Fruit fly (Drosophila melanogaster) whole organism, embryonic: Measurements from ENCODE around the gene CG32369.

Source experiments
- B-H2 ChIP-seq: fragments of 200-800 bp; sonication (Bioruptor generic); optimal IDR thresholded peaks from 2 replicates; lab custom pipeline; 2018; ENCODE audit warnings: missing biosample characterization, mild to moderate bottlenecking, missing genetic modification characterization
- Blimp-1 ChIP-seq: fragments of 200-800 bp; sonication (Bioruptor generic); optimal IDR thresholded peaks from 3 replicates; lab custom pipeline; 2018; ENCODE audit warnings: missing biosample characterization, missing genetic modification characterization, mild to moderate bottlenecking, moderate library complexity, missing genetic modification reagents
- CG10147 ChIP-seq: fragments of 200-800 bp; sonication (Bioruptor generic); optimal IDR thresholded peaks from 2 replicates; lab custom pipeline; 2019; ENCODE audit warnings: missing biosample characterization, mild to moderate bottlenecking, missing genetic modification characterization, moderate library complexity
- CG10209 ChIP-seq: fragments of 200-800 bp; sonication (Bioruptor generic); optimal IDR thresholded peaks from 3 replicates; lab custom pipeline; 2017; ENCODE audit warnings: missing biosample characterization, mild to moderate bottlenecking, missing genetic modification characterization, missing genetic modification reagents
- CG10321 ChIP-seq: fragments of 200-800 bp; sonication (Bioruptor generic); IDR thresholded peaks from 2 replicates; pipeline ENCODE4 v1.3.6; 2022; ENCODE audit warnings: missing biosample characterization, missing genetic modification characterization
- CG11456 ChIP-seq: fragments of 200-800 bp; sonication (Bioruptor generic); IDR thresholded peaks from 3 replicates; pipeline ENCODE4 v1.3.6; 2022; ENCODE audit warnings: missing biosample characterization, missing genetic modification characterization
- CG12155 ChIP-seq: fragments of 200-800 bp; sonication (Bioruptor generic); optimal IDR thresholded peaks from 3 replicates; lab custom pipeline; 2016; ENCODE audit warnings: missing biosample characterization, missing genetic modification characterization
- CG12236 ChIP-seq: fragments of 200-800 bp; sonication (Bioruptor generic); optimal IDR thresholded peaks from 2 replicates; lab custom pipeline; 2016; ENCODE audit warnings: missing biosample characterization, missing genetic modification characterization
- CG12659 ChIP-seq: fragments of 200-800 bp; sonication (Bioruptor generic); optimal IDR thresholded peaks from 3 replicates; lab custom pipeline; 2017; ENCODE audit warnings: mild to moderate bottlenecking, missing biosample characterization, missing genetic modification reagents, missing genetic modification characterization
- CG13123 ChIP-seq: fragments of 200-800 bp; sonication (Bioruptor generic); optimal IDR thresholded peaks from 2 replicates; lab custom pipeline; 2016; ENCODE audit warnings: missing biosample characterization, missing genetic modification characterization
- CG17328 ChIP-seq: fragments of 200-800 bp; sonication (Bioruptor generic); IDR thresholded peaks from 2 replicates; pipeline ENCODE4 v1.3.6; 2022; ENCODE audit warnings: missing biosample characterization, missing genetic modification characterization
- CG17385 ChIP-seq: fragments of 200-800 bp; sonication (Bioruptor generic); optimal IDR thresholded peaks from 3 replicates; lab custom pipeline; 2018; ENCODE audit warnings: missing biosample characterization, mild to moderate bottlenecking, missing genetic modification characterization
- CG17829 ChIP-seq: fragments of 200-800 bp; optimal IDR thresholded peaks from 2 replicates; lab custom pipeline; 2019; ENCODE audit warnings: missing biosample characterization, mild to moderate bottlenecking, missing genetic modification characterization, moderate library complexity
- CG18262 ChIP-seq: fragments of 200-800 bp; optimal IDR thresholded peaks from 3 replicates; lab custom pipeline; 2019; ENCODE audit warnings: missing biosample characterization, mild to moderate bottlenecking, missing genetic modification characterization, moderate library complexity
- CG2712 ChIP-seq: fragments of 200-800 bp; optimal IDR thresholded peaks from 3 replicates; lab custom pipeline; 2019; ENCODE audit warnings: missing biosample characterization, mild to moderate bottlenecking, missing genetic modification characterization, moderate library complexity
- CG30431 ChIP-seq: fragments of 200-800 bp; sonication (Bioruptor generic); optimal IDR thresholded peaks from 2 replicates; lab custom pipeline; 2017; ENCODE audit warnings: missing biosample characterization, missing genetic modification characterization
- CG6791 ChIP-seq: fragments of 200-800 bp; sonication (Bioruptor generic); IDR thresholded peaks from 3 replicates; pipeline ENCODE4 v1.3.6; 2022; ENCODE audit warnings: missing biosample characterization, missing genetic modification characterization; ENCODE audit not compliant: partially characterized antibody
- CG8359 ChIP-seq: fragments of 200-800 bp; sonication (Bioruptor generic); optimal IDR thresholded peaks from 2 replicates; lab custom pipeline; 2017; ENCODE audit warnings: missing biosample characterization, mild to moderate bottlenecking, missing genetic modification characterization, borderline replicate concordance
- CG9437 ChIP-seq: fragments of 200-800 bp; sonication (Bioruptor generic); optimal IDR thresholded peaks from 2 replicates; lab custom pipeline; 2018; ENCODE audit warnings: missing biosample characterization, mild to moderate bottlenecking, missing genetic modification characterization
- CG9609 ChIP-seq: fragments of 200-800 bp; sonication (Bioruptor generic); optimal IDR thresholded peaks from 3 replicates; lab custom pipeline; 2016; ENCODE audit warnings: missing biosample characterization, missing genetic modification characterization
- CG9797 ChIP-seq: fragments of 200-800 bp; sonication (Bioruptor generic); optimal IDR thresholded peaks from 3 replicates; lab custom pipeline; 2018; ENCODE audit warnings: missing biosample characterization, mild to moderate bottlenecking, missing genetic modification characterization
- CTCF ChIP-seq: fragments of 200-800 bp; sonication (Bioruptor generic); optimal IDR thresholded peaks from 2 replicates; lab custom pipeline; 2017; ENCODE audit warnings: missing biosample characterization, mild to moderate bottlenecking, missing genetic modification characterization, moderate library complexity
- Dbx ChIP-seq: fragments of 200-800 bp; sonication (Bioruptor generic); IDR thresholded peaks from 3 replicates; pipeline ENCODE4 v1.3.6; 2022; ENCODE audit warnings: missing biosample characterization, missing genetic modification characterization
- Fer2 ChIP-seq: fragments of 200-800 bp; sonication (Bioruptor generic); optimal IDR thresholded peaks from 2 replicates; lab custom pipeline; 2018; ENCODE audit warnings: missing biosample characterization, mild to moderate bottlenecking, missing genetic modification characterization, moderate library complexity
- NFAT ChIP-seq: fragments of 200-800 bp; sonication (Bioruptor generic); IDR thresholded peaks from 2 replicates; pipeline ENCODE4 v1.3.6; 2022; ENCODE audit warnings: missing biosample characterization, missing genetic modification characterization
- Nf-YC ChIP-seq: fragments of 200-800 bp; optimal IDR thresholded peaks from 3 replicates; lab custom pipeline; 2019; ENCODE audit warnings: missing biosample characterization, mild to moderate bottlenecking, missing genetic modification characterization, moderate library complexity
- NfI ChIP-seq: fragments of 200-800 bp; sonication (Bioruptor generic); optimal IDR thresholded peaks from 3 replicates; lab custom pipeline; 2018; ENCODE audit warnings: missing biosample characterization, mild to moderate bottlenecking, missing genetic modification characterization, moderate library complexity
- Ravus ChIP-seq: fragments of 200-800 bp; sonication (Bioruptor generic); IDR thresholded peaks from 2 replicates; pipeline ENCODE4 v1.3.6; 2022; ENCODE audit warnings: missing biosample characterization, missing genetic modification characterization
- Sry-β ChIP-seq: fragments of 200-800 bp; sonication (Bioruptor generic); optimal IDR thresholded peaks from 2 replicates; lab custom pipeline; 2018; ENCODE audit warnings: missing biosample characterization, mild to moderate bottlenecking, missing genetic modification characterization, moderate library complexity
- Sry-δ ChIP-seq: fragments of 200-800 bp; sonication (Bioruptor generic); optimal IDR thresholded peaks from 2 replicates; lab custom pipeline; 2016; ENCODE audit warnings: missing biosample characterization, missing genetic modification characterization
- YL-1 ChIP-seq: fragments of 200-800 bp; sonication (Bioruptor generic); optimal IDR thresholded peaks from 3 replicates; lab custom pipeline; 2017; ENCODE audit warnings: missing biosample characterization, mild to moderate bottlenecking, missing genetic modification characterization
- abd-A ChIP-seq: fragments of 200-800 bp; sonication (Bioruptor generic); optimal IDR thresholded peaks from 3 replicates; lab custom pipeline; 2019; ENCODE audit warnings: missing biosample characterization, mild to moderate bottlenecking, missing genetic modification characterization, moderate library complexity
- ac ChIP-seq: fragments of 200-800 bp; sonication (Bioruptor generic); optimal IDR thresholded peaks from 3 replicates; lab custom pipeline; 2017; ENCODE audit warnings: missing biosample characterization, mild to moderate bottlenecking, missing genetic modification characterization
- dan ChIP-seq: fragments of 200-800 bp; sonication (Bioruptor generic); IDR thresholded peaks from 2 replicates; pipeline ENCODE4 v1.3.6; 2022; ENCODE audit warnings: missing biosample characterization, missing genetic modification characterization
- dm ChIP-seq: fragments of 200-800 bp; sonication (Bioruptor generic); optimal IDR thresholded peaks from 3 replicates; lab custom pipeline; 2016; ENCODE audit warnings: missing biosample characterization, missing genetic modification characterization
- dmrt99B ChIP-seq: fragments of 200-800 bp; sonication (Bioruptor generic); optimal IDR thresholded peaks from 2 replicates; lab custom pipeline; 2018; ENCODE audit warnings: missing biosample characterization, mild to moderate bottlenecking, missing genetic modification characterization, moderate library complexity
- esg ChIP-seq: fragments of 200-800 bp; sonication (Bioruptor generic); conservative IDR thresholded peaks from 2 replicates; pipeline ENCODE4 v1.3.6; 2022; ENCODE audit warnings: missing biosample characterization, missing genetic modification characterization
- hth ChIP-seq: fragments of >200 bp; optimal IDR thresholded peaks from 2 replicates; lab custom pipeline; 2017; ENCODE audit warnings: inconsistent platforms
- ken ChIP-seq: fragments of 200-800 bp; sonication (Bioruptor generic); IDR thresholded peaks from 3 replicates; pipeline ENCODE4 v1.3.6; 2022; ENCODE audit warnings: missing biosample characterization, missing genetic modification characterization
- lola ChIP-seq, 3 experiments: fragments of >200 bp in 2 of 3; fragments of 200-800 bp in 1 of 3; sonication (Bioruptor generic) in 1 of 3; optimal IDR thresholded peaks; 2 replicates each; lab custom pipeline; 2017 to 2019; ENCODE audit warnings: missing biosample characterization in 3 of 3, missing genetic modification characterization in 3 of 3, mild to moderate bottlenecking in 1 of 3, moderate library complexity in 1 of 3
- prd ChIP-seq, 3 experiments: fragments of >200 bp in 2 of 3; fragments of 200-800 bp in 1 of 3; sonication (Bioruptor generic) in 1 of 3; optimal IDR thresholded peaks in 2 of 3; IDR thresholded peaks in 1 of 3; 2 replicates in 2 of 3; 3 replicates in 1 of 3; pipeline versions ENCODE4 v1.3.6 to Lab custom; 2017 to 2022; ENCODE audit warnings: missing biosample characterization in 1 of 3, missing genetic modification characterization in 1 of 3
- seq ChIP-seq: fragments of 200-800 bp; sonication (Bioruptor generic); IDR thresholded peaks from 2 replicates; pipeline ENCODE4 v1.3.6; 2022; ENCODE audit warnings: missing biosample characterization, missing genetic modification characterization
- sob ChIP-seq: fragments of 200-800 bp; sonication (Bioruptor generic); IDR thresholded peaks from 2 replicates; pipeline ENCODE4 v1.3.6; 2022; ENCODE audit warnings: missing biosample characterization, missing genetic modification characterization
- sqz ChIP-seq: fragments of 200-800 bp; sonication (Bioruptor generic); optimal IDR thresholded peaks from 3 replicates; lab custom pipeline; 2018; ENCODE audit warnings: missing biosample characterization, mild to moderate bottlenecking, missing genetic modification characterization
- tgo ChIP-seq: fragments of 200-800 bp; sonication (Bioruptor generic); IDR thresholded peaks from 3 replicates; pipeline ENCODE4 v1.3.6; 2022; ENCODE audit warnings: missing biosample characterization, missing genetic modification characterization
- tin ChIP-seq: fragments of 200-800 bp; sonication (Bioruptor generic); optimal IDR thresholded peaks from 3 replicates; lab custom pipeline; 2016; ENCODE audit warnings: missing biosample characterization, missing genetic modification characterization
- twi ChIP-seq: fragments of 200-800 bp; optimal IDR thresholded peaks from 2 replicates; lab custom pipeline; 2019; ENCODE audit warnings: missing biosample characterization, mild to moderate bottlenecking, missing genetic modification characterization, moderate library complexity
- vnd ChIP-seq: fragments of 200-800 bp; sonication (Bioruptor generic); IDR thresholded peaks from 3 replicates; pipeline ENCODE4 v1.3.6; 2022; ENCODE audit warnings: missing biosample characterization, missing genetic modification characterization; ENCODE audit not compliant: partially characterized antibody
- z ChIP-seq: fragments of 200-800 bp; sonication (Bioruptor generic); IDR thresholded peaks from 3 replicates; pipeline ENCODE4 v1.3.6; 2022; ENCODE audit warnings: missing biosample characterization, missing genetic modification characterization

The CG32369 gene

DNA sequence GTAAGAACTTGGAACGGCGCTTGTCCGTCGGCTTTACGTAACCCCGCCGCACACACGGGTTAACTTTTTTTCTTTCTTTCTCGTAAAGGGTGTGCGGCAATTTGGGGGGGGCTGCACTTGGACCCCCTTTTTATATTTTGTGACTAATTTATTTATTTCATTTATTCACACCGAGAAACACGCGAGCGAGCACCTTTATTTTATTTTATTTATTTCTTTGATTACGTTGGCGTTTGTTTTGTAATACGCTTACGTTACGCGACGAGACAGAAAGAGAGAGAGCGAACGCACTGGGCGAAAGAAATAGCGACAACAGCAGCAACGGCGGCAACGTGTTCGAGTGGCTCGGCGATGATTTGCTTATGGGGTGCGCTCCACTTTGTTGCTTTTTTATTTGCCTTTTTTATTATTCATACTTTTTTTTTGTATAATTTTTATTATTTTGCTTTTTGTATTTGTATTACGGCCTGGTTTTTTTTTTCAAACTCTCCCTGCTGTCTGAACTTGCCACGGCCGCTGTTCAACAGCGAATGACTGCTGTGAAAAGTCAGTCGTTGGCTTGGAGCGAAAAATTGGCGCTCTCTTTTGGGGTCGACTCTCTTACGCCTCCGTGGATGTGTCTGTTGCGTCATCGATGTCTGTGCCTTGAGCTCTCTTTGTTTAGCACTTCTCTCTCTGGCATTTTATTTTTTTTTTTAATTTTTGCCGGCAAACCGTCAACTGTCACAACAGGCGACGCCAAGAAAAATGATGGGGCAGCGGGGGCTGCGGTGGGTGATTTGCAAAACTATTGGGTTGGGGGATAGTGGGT lies at the start of gene CG32369 (continued):
- peak; percentile 49 for TF ChIP-seq dmrt99B (tag; lab: Kevin White, UChicago)
- TF ChIP-seq CG8359 (GFP tag; lab: Kevin White, UChicago), result no peak
- peak; percentile 70 for TF ChIP-seq seq (GFP tag; lab: Robert Waterston, UW)
- TF ChIP-seq Blimp-1 (GFP tag; lab: Kevin White, UChicago), result peak; percentile 9
- no peak for TF ChIP-seq CG12155 (GFP tag; lab: Kevin White, UChicago)
- no peak for TF ChIP-seq Ravus (GFP tag; lab: Robert Waterston, UW)
- no peak for TF ChIP-seq twi (tag; lab: Kevin White, UChicago)
- TF ChIP-seq CG12659 (GFP tag; lab: Kevin White, UChicago), result no peak
- TF ChIP-seq NFAT (GFP tag; lab: Robert Waterston, UW), result no peak
- TF ChIP-seq vnd (GFP tag; lab: Robert Waterston, UW), result 0 out of 3 replicates have a peak, but pooled peaks have one; percentile 36
- TF ChIP-seq tgo (GFP tag; lab: Robert Waterston, UW), result peak; percentile 44; the same call in 1 of the 3 replicates
- TF ChIP-seq CTCF, result no peak
- no peak for TF ChIP-seq dan (GFP tag; lab: Robert Waterston, UW)
- TF ChIP-seq B-H2 (GFP tag; lab: Kevin White, UChicago), result peak; percentile 24
- TF ChIP-seq z, result no peak
- TF ChIP-seq Sry-β, result no peak
- TF ChIP-seq prd (optimal IDR thresholded peaks at IDR 0.05; lab: Kevin White, UChicago), result no peak
- no peak for TF ChIP-seq prd (GFP tag; IDR thresholded peaks at IDR 0.05; lab: Robert Waterston, UW)
- TF ChIP-seq CG17829 (tag; lab: Kevin White, UChicago), result no peak
- TF ChIP-seq CG10147 (GFP tag; lab: Kevin White, UChicago), result no peak
- no peak for TF ChIP-seq CG6791 (GFP tag; lab: Robert Waterston, UW)
- no peak for TF ChIP-seq dm (GFP tag; lab: Kevin White, UChicago)
- no peak for TF ChIP-seq Sry-δ (GFP tag; lab: Kevin White, UChicago)
- TF ChIP-seq esg (GFP tag; lab: Robert Waterston, UW), result no peak
- no peak for TF ChIP-seq CG9609
- no peak for TF ChIP-seq lola (GFP tag; optimal IDR thresholded peaks at IDR 0.05; lab: Kevin White, UChicago)
- TF ChIP-seq ac (GFP tag; lab: Kevin White, UChicago), result no peak
- TF ChIP-seq Fer2, result no peak
- peak; percentile 47 for TF ChIP-seq sob (GFP tag; lab: Robert Waterston, UW)
- TF ChIP-seq hth (lab: Kevin White, UChicago), result no peak
- peak; percentile 67; the same call in 2 of the 3 replicates for TF ChIP-seq Dbx (GFP tag; lab: Robert Waterston, UW)
- peak; percentile 56 for TF ChIP-seq CG17385 (GFP tag; lab: Kevin White, UChicago)
- TF ChIP-seq sqz (GFP tag; lab: Kevin White, UChicago), result peak; percentile 79
- TF ChIP-seq CG9797, result no peak
- peak; percentile 31 for TF ChIP-seq YL-1 (GFP tag; lab: Kevin White, UChicago)
- no peak for TF ChIP-seq ken (GFP tag; lab: Robert Waterston, UW)
- TF ChIP-seq CG10321 (GFP tag; lab: Robert Waterston, UW), result peak; percentile 52
- no peak for TF ChIP-seq CG11456 (GFP tag; lab: Robert Waterston, UW)
- TF ChIP-seq CG12236 (GFP tag; lab: Kevin White, UChicago), result no peak
- TF ChIP-seq abd-A (tag; lab: Kevin White, UChicago), result peak; percentile 75
- peak; percentile 99 for TF ChIP-seq CG9437 (GFP tag; lab: Kevin White, UChicago)
- TF ChIP-seq CG17328 (GFP tag; lab: Robert Waterston, UW), result peak; percentile 38; the same call in 1 of the 2 replicates
- no peak for TF ChIP-seq CG13123 (GFP tag; lab: Kevin White, UChicago)
- no peak for TF ChIP-seq Nf-YC
- no peak for TF ChIP-seq CG30431 (GFP tag; lab: Kevin White, UChicago)
- no peak for TF ChIP-seq CG2712 (tag; lab: Kevin White, UChicago)
- TF ChIP-seq NfI, result no peak
- no peak for TF ChIP-seq tin (GFP tag; lab: Kevin White, UChicago)
- no peak for TF ChIP-seq CG18262 (tag; lab: Kevin White, UChicago)
- no peak for TF ChIP-seq CG10209 (GFP tag; lab: Kevin White, UChicago)
